Worm (Caenorhabditis elegans) whole organism, L2 larva: ENCODE measurements around the gene F35H10.10.

ENCODE experiments used
- C34F6.9 ChIP-seq: fragments of 150-350 bp; optimal IDR thresholded peaks from 2 replicates; lab custom pipeline; 2014; ENCODE audit warnings: missing biosample characterization, missing genetic modification characterization
- F13H6.1 ChIP-seq: sonication (generic microtip); optimal IDR thresholded peaks from 2 replicates; lab custom pipeline; 2016; ENCODE audit warnings: missing genetic modification characterization, missing compliant biosample characterization
- R02D3.7 ChIP-seq: fragments of 150-350 bp; optimal IDR thresholded peaks from 2 replicates; lab custom pipeline; 2014; ENCODE audit warnings: missing biosample characterization, missing genetic modification characterization
- Y55F3AM.14 ChIP-seq: fragments of 200-800 bp; sonication (Bioruptor generic); optimal IDR thresholded peaks from 2 replicates; lab custom pipeline; 2018; ENCODE audit warnings: mild to moderate bottlenecking, missing genetic modification characterization, missing compliant biosample characterization
- ZK546.5 ChIP-seq: sonication (generic microtip); optimal IDR thresholded peaks from 2 replicates; lab custom pipeline; 2017; ENCODE audit warnings: missing biosample characterization, missing genetic modification characterization
- alr-1 ChIP-seq: fragments of 150-350 bp; optimal IDR thresholded peaks from 2 replicates; lab custom pipeline; 2014; ENCODE audit warnings: missing biosample characterization, missing genetic modification characterization
- aly-2 ChIP-seq: fragments of 150-350 bp; optimal IDR thresholded peaks from 2 replicates; lab custom pipeline; 2014; ENCODE audit warnings: missing biosample characterization, missing genetic modification characterization
- ama-1 ChIP-seq: fragments of 150-350 bp; optimal IDR thresholded peaks from 2 replicates; lab custom pipeline; 2018; ENCODE audit warnings: inconsistent platforms
- blmp-1 ChIP-seq: sonication (generic microtip); optimal IDR thresholded peaks from 2 replicates; lab custom pipeline; 2017; ENCODE audit warnings: missing genetic modification characterization, mild to moderate bottlenecking, missing compliant biosample characterization, antibody characterized with exemption, moderate library complexity; ENCODE audit not compliant: insufficient read depth
- ceh-16 ChIP-seq: fragments of 150-350 bp; optimal IDR thresholded peaks from 2 replicates; lab custom pipeline; 2014; ENCODE audit warnings: missing biosample characterization, missing genetic modification characterization
- crh-2 ChIP-seq: sonication (generic microtip); optimal IDR thresholded peaks from 2 replicates; lab custom pipeline; 2017; ENCODE audit warnings: missing biosample characterization, missing genetic modification characterization
- elt-1 ChIP-seq: fragments of 150-350 bp; optimal IDR thresholded peaks from 2 replicates; lab custom pipeline; 2014; ENCODE audit warnings: missing biosample characterization, missing genetic modification characterization
- gmeb-1 ChIP-seq: fragments of 150-350 bp; optimal IDR thresholded peaks from 2 replicates; lab custom pipeline; 2014; ENCODE audit warnings: missing biosample characterization, missing genetic modification characterization
- lin-11 ChIP-seq: fragments of 150-350 bp; sonication (generic microtip); optimal IDR thresholded peaks from 2 replicates; lab custom pipeline; 2014; ENCODE audit warnings: missing biosample characterization, missing genetic modification characterization, inconsistent platforms, mixed read lengths
- lsy-2 ChIP-seq, 2 experiments: fragments of 150-350 bp in 1 of 2; sonication (generic microtip) in 1 of 2; optimal IDR thresholded peaks; 2 replicates each; lab custom pipeline; 2014 to 2017; ENCODE audit warnings: missing biosample characterization in 2 of 2, missing genetic modification characterization in 2 of 2
- mab-5 ChIP-seq: fragments of 150-350 bp; optimal IDR thresholded peaks from 2 replicates; lab custom pipeline; 2014; ENCODE audit warnings: missing biosample characterization, missing genetic modification characterization
- mbf-1 ChIP-seq: sonication (generic microtip); optimal IDR thresholded peaks from 2 replicates; lab custom pipeline; 2017; ENCODE audit warnings: missing biosample characterization, missing genetic modification characterization
- mdl-1 ChIP-seq, 2 experiments: fragments of 150-350 bp in 1 of 2; sonication (generic microtip) in 1 of 2; optimal IDR thresholded peaks; 2 replicates each; lab custom pipeline; 2017; ENCODE audit warnings: missing biosample characterization in 2 of 2, missing genetic modification characterization in 2 of 2
- nhr-10 ChIP-seq: sonication (generic microtip); optimal IDR thresholded peaks from 2 replicates; lab custom pipeline; 2017; ENCODE audit warnings: missing biosample characterization, missing genetic modification characterization
- nhr-129 ChIP-seq: fragments of 150-350 bp; optimal IDR thresholded peaks from 2 replicates; lab custom pipeline; 2014; ENCODE audit warnings: missing biosample characterization, missing genetic modification characterization
- nhr-21 ChIP-seq: fragments of 150-350 bp; optimal IDR thresholded peaks from 2 replicates; lab custom pipeline; 2014; ENCODE audit warnings: missing biosample characterization, missing genetic modification characterization
- nhr-23 ChIP-seq: fragments of 150-350 bp; optimal IDR thresholded peaks from 2 replicates; lab custom pipeline; 2014; ENCODE audit warnings: missing biosample characterization, missing genetic modification reagents, missing genetic modification characterization
- nhr-25 ChIP-seq: fragments of 150-350 bp; sonication (generic microtip); optimal IDR thresholded peaks from 3 replicates; lab custom pipeline; 2014; ENCODE audit warnings: missing biosample characterization, missing genetic modification characterization
- nhr-77 ChIP-seq: fragments of 150-350 bp; optimal IDR thresholded peaks from 2 replicates; lab custom pipeline; 2014; ENCODE audit warnings: missing biosample characterization, missing genetic modification characterization
- sem-4 ChIP-seq: fragments of 150-350 bp; optimal IDR thresholded peaks from 2 replicates; lab custom pipeline; 2014; ENCODE audit warnings: missing biosample characterization, missing genetic modification reagents, missing genetic modification characterization
- sma-3 ChIP-seq: sonication (generic microtip); optimal IDR thresholded peaks from 2 replicates; lab custom pipeline; 2016; ENCODE audit warnings: missing genetic modification reagents, missing genetic modification characterization, missing compliant biosample characterization
- snpc-4 ChIP-seq: fragments of 150-350 bp; optimal IDR thresholded peaks from 2 replicates; lab custom pipeline; 2014; ENCODE audit warnings: missing biosample characterization, missing genetic modification characterization
- unc-55 ChIP-seq: fragments of 150-350 bp; sonication (generic microtip); optimal IDR thresholded peaks from 3 replicates; lab custom pipeline; 2014; ENCODE audit warnings: missing biosample characterization, missing genetic modification reagents, missing genetic modification characterization
- ztf-1 ChIP-seq: fragments of 200-800 bp; sonication (Bioruptor generic); conservative IDR thresholded peaks from 2 replicates; pipeline ENCODE4 v1.3.6; 2022; ENCODE audit warnings: missing genetic modification characterization, missing compliant biosample characterization
- ztf-11 ChIP-seq: sonication (generic microtip); optimal IDR thresholded peaks from 2 replicates; lab custom pipeline; 2017; ENCODE audit warnings: missing biosample characterization, missing genetic modification characterization
- ztf-4 ChIP-seq: fragments of 150-350 bp; optimal IDR thresholded peaks from 2 replicates; lab custom pipeline; 2014; ENCODE audit warnings: missing biosample characterization, missing genetic modification characterization

The F35H10.10 gene

DNA sequence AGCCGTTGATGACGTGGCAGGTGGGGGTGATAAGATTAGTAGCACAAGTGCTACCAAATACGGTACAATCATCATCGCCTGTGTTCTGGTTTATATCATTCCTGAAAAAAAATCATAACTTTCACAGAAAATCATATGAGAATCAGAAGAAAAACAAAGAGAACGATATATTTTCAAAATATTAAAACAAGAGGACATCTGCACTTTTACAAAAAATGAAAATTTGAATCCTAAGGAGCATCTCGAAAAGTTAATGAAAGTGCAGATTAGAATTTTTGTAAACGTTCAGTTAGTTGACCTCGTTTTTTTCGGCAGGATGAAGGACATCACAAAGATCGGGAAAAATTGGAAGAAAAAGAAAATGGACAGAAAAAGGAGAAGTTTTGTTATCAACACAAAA is at the start of gene F35H10.10:
Gene F35H10.10 (minus strand): TSS at position 101 of the 400 bp plus-strand sequence.
- TF ChIP-seq F13H6.1 (tag; lab: Kevin White, UChicago) (no peak), aly-2 (no peak), nhr-25 (tag; lab: Kevin White, UChicago) (no peak), ama-1 (no peak), lin-11 (tag; lab: Kevin White, UChicago) (no peak), ZK546.5 (tag; lab: Kevin White, UChicago) (no peak), C34F6.9 (no peak), ceh-16 (tag; lab: Kevin White, UChicago) (no peak), mbf-1 (tag; lab: Kevin White, UChicago) (no peak), elt-1 (tag; lab: Kevin White, UChicago) (no peak)

ce11 chrIV:8360817-8361216 is 48.1 kb upstream of the F35H10.10 start, which contains the start of gene sqv-1:
TSS of gene sqv-1 (plus strand) at chrIV:8361117.
- no peak for TF ChIP-seq crh-2
- no peak for TF ChIP-seq sma-3 (GFP tag; lab: Kevin White, UChicago)
- no peak for TF ChIP-seq ztf-4 (tag; lab: Kevin White, UChicago)
- TF ChIP-seq blmp-1 (tag; lab: Kevin White, UChicago), result no peak
- TF ChIP-seq R02D3.7 (tag; lab: Kevin White, UChicago), result no peak
- no peak for TF ChIP-seq nhr-10 (tag; lab: Kevin White, UChicago)
- TF ChIP-seq nhr-77 (tag; lab: Kevin White, UChicago), result no peak
- TF ChIP-seq ZK546.5 (tag; lab: Kevin White, UChicago), result no peak
- TF ChIP-seq alr-1 (tag; lab: Kevin White, UChicago), result no peak
- TF ChIP-seq unc-55, result no peak
- TF ChIP-seq lsy-2 (tag; optimal IDR thresholded peaks at IDR 0.05; lab: Kevin White, UChicago), result no peak

ce11 chrIV:8359716-8360407 is 47.1 kb upstream of the F35H10.10 start, which contains the start of gene D2096.5:
TSS of gene D2096.5 (minus strand) at chrIV:8359766.
- TF ChIP-seq ztf-11 (tag; lab: Kevin White, UChicago) (no peak), unc-55 (peak; percentile 36), C34F6.9 (peak; percentile 63), nhr-21 (tag; lab: Kevin White, UChicago) (no peak)

DNA sequence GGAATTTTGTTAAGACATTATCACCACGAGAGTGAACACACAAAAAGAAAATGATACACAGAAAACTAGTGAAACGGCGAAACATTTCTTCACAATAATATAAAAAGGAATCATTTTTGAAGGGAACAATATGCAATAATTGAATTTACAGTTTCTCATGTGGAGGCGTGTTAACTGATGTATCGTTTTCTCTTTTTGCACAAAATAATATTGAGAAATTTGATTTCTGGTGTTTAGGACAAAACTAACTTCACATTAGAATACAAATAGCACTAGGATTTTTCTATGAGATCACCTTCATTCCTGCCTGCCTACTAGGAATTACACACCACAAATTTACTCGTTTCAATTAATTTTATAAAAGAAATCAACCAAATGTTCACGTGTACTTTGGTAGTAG is 45.7 kb upstream of the F35H10.10 start, which contains the start of gene D2096.13:
Gene D2096.13 (minus strand): TSS at position 101 of the 400 bp plus-strand sequence.
- TF ChIP-seq blmp-1 (tag; lab: Kevin White, UChicago) (no peak), ZK546.5 (tag; lab: Kevin White, UChicago) (no peak), snpc-4 (tag; lab: Kevin White, UChicago) (no peak), gmeb-1 (no peak), ztf-4 (tag; lab: Kevin White, UChicago) (no peak), nhr-25 (tag; lab: Kevin White, UChicago) (no peak), Y55F3AM.14 (GFP tag; lab: Kevin White, UChicago) (no peak), mab-5 (no peak), sma-3 (GFP tag; lab: Kevin White, UChicago) (no peak), mdl-1 (tag; optimal IDR thresholded peaks at IDR 0.05; lab: Kevin White, UChicago) (no peak), ama-1 (no peak), nhr-10 (tag; lab: Kevin White, UChicago) (no peak), elt-1 (tag; lab: Kevin White, UChicago) (no peak)

ce11 chrIV:8357299-8357698 is 44.6 kb upstream of the F35H10.10 start:
- TF ChIP-seq Y55F3AM.14 (GFP tag; lab: Kevin White, UChicago), result no peak
- no peak for TF ChIP-seq nhr-129 (tag; lab: Kevin White, UChicago)
- no peak for TF ChIP-seq ztf-1 (GFP tag; lab: Robert Waterston, UW)
- no peak for TF ChIP-seq gmeb-1
- TF ChIP-seq sma-3 (GFP tag; lab: Kevin White, UChicago), result no peak

- TF ChIP-seq aly-2 (no peak), snpc-4 (tag; lab: Kevin White, UChicago) (no peak), C34F6.9 (no peak), nhr-23 (tag; lab: Kevin White, UChicago) (no peak), ztf-11 (tag; lab: Kevin White, UChicago) (no peak), sem-4 (tag; lab: Kevin White, UChicago) (no peak)
Measured at ce11 chrIV:8355592-8355991, 42.8 kb upstream of the F35H10.10 start, which contains the start of the genes F17E9.2 and col-116. TSS of gene F17E9.2 (plus strand) at chrIV:8355892. TSS of gene col-116 (plus strand) at chrIV:8355906.
